Worm (Caenorhabditis elegans): ENCODE results near the gene C45H4.13.

DNA sequence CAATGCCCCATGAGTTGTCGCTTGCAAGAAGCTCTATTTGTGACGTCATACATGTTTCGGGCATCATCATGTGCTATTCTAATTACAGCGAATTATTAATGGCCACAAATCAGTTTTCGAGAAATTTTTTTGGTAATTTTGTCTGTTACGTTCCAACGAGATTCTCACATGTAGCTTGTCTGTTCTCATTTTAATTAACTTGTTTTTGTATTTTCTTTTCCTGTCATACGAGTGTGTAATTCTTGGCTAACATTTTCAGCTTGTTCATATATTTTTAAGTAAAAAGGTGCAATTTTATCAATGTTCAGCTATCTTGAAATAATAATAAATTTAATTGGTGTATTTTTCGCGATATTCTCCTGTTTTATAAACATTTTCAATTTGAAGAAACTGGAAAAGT is 4.5 kb upstream of the C45H4.13 start, which contains the start of gene srbc-21:
- TF ChIP-seq K09A11.1 (tag; optimal IDR thresholded peaks at IDR 0.05; ENCODE audit: insufficient read depth) (no peak), hlh-8 (tag; optimal IDR thresholded peaks at IDR 0.05) (no peak), ceh-45 (GFP tag; IDR thresholded peaks at IDR 0.05) (no peak), sdc-2 (tag; optimal IDR thresholded peaks at IDR 0.05) (no peak), pqm-1 (tag; optimal IDR thresholded peaks at IDR 0.05) (no peak), dmd-4 (tag; optimal IDR thresholded peaks at IDR 0.05; ENCODE audit: borderline replicate concordance) (no peak), che-1 (tag; optimal IDR thresholded peaks at IDR 0.05) (no peak), nfya-1 (tag; optimal IDR thresholded peaks at IDR 0.05) (no peak), ceh-18 (tag; optimal IDR thresholded peaks at IDR 0.05) (no peak), dve-1 (tag; optimal IDR thresholded peaks at IDR 0.05) (no peak)

Data from whole organism, late embryonic.